Worm (Caenorhabditis elegans): ENCODE results near the gene ZK682.7.

DNA sequence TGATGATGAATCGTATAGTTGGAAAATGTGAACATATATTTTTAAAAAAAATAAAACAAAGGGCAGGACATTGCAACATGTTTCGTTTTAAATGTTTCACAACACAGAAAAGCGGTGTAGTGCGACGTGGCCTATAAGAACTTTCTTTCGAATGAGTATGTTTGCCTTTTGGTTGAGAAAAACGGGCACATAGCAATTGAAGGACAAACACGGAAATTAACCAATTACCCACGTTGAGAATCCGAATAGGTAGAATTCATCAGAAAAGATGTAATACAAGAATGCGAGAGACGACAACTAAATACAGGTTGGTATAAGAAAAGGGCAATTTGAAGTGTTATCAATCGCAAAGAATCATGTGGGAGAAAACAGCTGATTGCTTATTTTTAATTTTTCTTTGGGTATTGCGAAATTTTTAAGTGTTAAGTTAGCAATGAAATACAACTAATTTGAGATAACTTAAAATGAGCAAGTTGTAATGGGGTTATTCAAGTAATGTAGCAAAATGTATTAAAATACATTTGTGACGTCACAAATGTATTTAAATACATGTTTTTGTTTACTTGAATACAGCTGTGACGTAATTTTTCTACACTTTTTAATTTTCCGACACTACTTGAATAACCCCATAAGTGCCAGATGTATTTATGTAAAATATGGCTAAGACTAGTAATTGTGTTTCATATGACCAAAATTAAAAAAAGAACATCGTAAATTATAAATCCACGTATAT is 41.5 kb upstream of the ZK682.7 start, which contains the start of gene acl-14:
- TF ChIP-seq dao-5 (tag; optimal IDR thresholded peaks at IDR 0.05) (no peak), W03F9.2 (tag; optimal IDR thresholded peaks at IDR 0.05) (no peak), him-1 (tag; optimal IDR thresholded peaks at IDR 0.05) (no peak)
